Comparison of ENCODE assay signal across 1 fruit fly cellular context in genomic region chrX:18515205-18515921, dm6.
TF ChIP-seq lines count a peak whose summit lies in the region.

Bx (plus strand) TSS chrX:18515428.
HisRS (plus strand) TSS chrX:18515428.

TF ChIP-seq in whole organism, embryonic, 481 proteins besides CTCF, POLR2A, EP300 and RAD21 (continued from another document):
- no peak for TF ChIP-seq vnd (GFP tag; IDR thresholded peaks at IDR 0.05; lab: Robert Waterston, UW; ENCODE audit: partially characterized antibody)
- peak; percentile 51 for TF ChIP-seq CG33213 (GFP tag; optimal IDR thresholded peaks at IDR 0.05; lab: Kevin White, UChicago)
- TF ChIP-seq ham (GFP tag; IDR thresholded peaks at IDR 0.05; lab: Robert Waterston, UW), result no peak
- TF ChIP-seq fd64A (GFP tag; optimal IDR thresholded peaks at IDR 0.05; lab: Kevin White, UChicago), result no peak
- TF ChIP-seq CG13287 (GFP tag; IDR thresholded peaks at IDR 0.05; lab: Robert Waterston, UW; ENCODE audit: partially characterized antibody), result peak; percentile 36; the same call in 1 of the 2 replicates
- TF ChIP-seq HLH54F (GFP tag; optimal IDR thresholded peaks at IDR 0.05; lab: Kevin White, UChicago), result no peak
- TF ChIP-seq caup (GFP tag; optimal IDR thresholded peaks at IDR 0.05; lab: Kevin White, UChicago; ENCODE audit: severe bottlenecking), result peak; percentile 10
- TF ChIP-seq row (GFP tag; IDR thresholded peaks at IDR 0.05; lab: Robert Waterston, UW), result 0 out of 3 replicates have a peak, but pooled peaks have one; percentile 23
- peak; percentile 73 for TF ChIP-seq Lhr (GFP tag; optimal IDR thresholded peaks at IDR 0.05; lab: Kevin White, UChicago)
- peak; percentile 38 for TF ChIP-seq ftz-f1 (GFP tag; optimal IDR thresholded peaks at IDR 0.05; lab: Kevin White, UChicago)
- TF ChIP-seq CG6689 (GFP tag; IDR thresholded peaks at IDR 0.05; lab: Robert Waterston, UW), result no peak
- TF ChIP-seq Atf-2 (GFP tag; optimal IDR thresholded peaks at IDR 0.05; lab: Kevin White, UChicago), result no peak
- TF ChIP-seq C15 (GFP tag; IDR thresholded peaks at IDR 0.05; lab: Robert Waterston, UW), result no peak
- no peak for TF ChIP-seq tll (GFP tag; optimal IDR thresholded peaks at IDR 0.05; lab: Kevin White, UChicago)
- peak; percentile 6 for TF ChIP-seq pfk (GFP tag; optimal IDR thresholded peaks at IDR 0.05; lab: Kevin White, UChicago)
- TF ChIP-seq Sox102F (GFP tag; optimal IDR thresholded peaks at IDR 0.05; lab: Kevin White, UChicago), result no peak
- TF ChIP-seq CG2199 (GFP tag; IDR thresholded peaks at IDR 0.05; lab: Robert Waterston, UW), result peak; percentile 38; the same call in 1 of the 3 replicates
- TF ChIP-seq zen2 (GFP tag; IDR thresholded peaks at IDR 0.05; lab: Robert Waterston, UW; ENCODE audit: partially characterized antibody), result no peak
- TF ChIP-seq CG14860 (GFP tag; IDR thresholded peaks at IDR 0.05; lab: Robert Waterston, UW; ENCODE audit: partially characterized antibody), result no peak
- no peak for TF ChIP-seq CG10462 (GFP tag; optimal IDR thresholded peaks at IDR 0.05; lab: Kevin White, UChicago)
- peak; percentile 49 for TF ChIP-seq E2f2 (GFP tag; IDR thresholded peaks at IDR 0.05; lab: Robert Waterston, UW)
- no peak for TF ChIP-seq Hr78 (GFP tag; optimal IDR thresholded peaks at IDR 0.05; lab: Kevin White, UChicago)
- peak; percentile 27 for TF ChIP-seq CG12769 (tag; optimal IDR thresholded peaks at IDR 0.05; lab: Kevin White, UChicago)
- no peak for TF ChIP-seq org-1 (GFP tag; optimal IDR thresholded peaks at IDR 0.05; lab: Kevin White, UChicago)
- no peak for TF ChIP-seq CG18619 (GFP tag; optimal IDR thresholded peaks at IDR 0.05; lab: Kevin White, UChicago)
- TF ChIP-seq Usf (GFP tag; optimal IDR thresholded peaks at IDR 0.05; lab: Kevin White, UChicago), result no peak
- no peak for TF ChIP-seq her (GFP tag; optimal IDR thresholded peaks at IDR 0.05; lab: Kevin White, UChicago)
- TF ChIP-seq CG4282 (GFP tag; optimal IDR thresholded peaks at IDR 0.05; lab: Kevin White, UChicago), result no peak
- no peak for TF ChIP-seq CG12104 (GFP tag; optimal IDR thresholded peaks at IDR 0.05; lab: Kevin White, UChicago)
- no peak for TF ChIP-seq hth (optimal IDR thresholded peaks at IDR 0.05; lab: Kevin White, UChicago)
- no peak for TF ChIP-seq Sox100B (GFP tag; optimal IDR thresholded peaks at IDR 0.05; lab: Kevin White, UChicago)
- no peak for TF ChIP-seq mld (GFP tag; IDR thresholded peaks at IDR 0.05; lab: Robert Waterston, UW; ENCODE audit: partially characterized antibody)
- no peak for TF ChIP-seq nom (GFP tag; optimal IDR thresholded peaks at IDR 0.05; lab: Kevin White, UChicago)
- no peak for TF ChIP-seq bigmax (GFP tag; optimal IDR thresholded peaks at IDR 0.05; lab: Kevin White, UChicago)
- no peak for TF ChIP-seq CG17802 (tag; optimal IDR thresholded peaks at IDR 0.05; lab: Kevin White, UChicago)
- TF ChIP-seq Oli (tag; optimal IDR thresholded peaks at IDR 0.05; lab: Kevin White, UChicago), result no peak
- peak; percentile 67 for TF ChIP-seq sens (GFP tag; lab: Kevin White, UChicago)
- TF ChIP-seq CG32767 (GFP tag; IDR thresholded peaks at IDR 0.05; lab: Robert Waterston, UW), result no peak
- TF ChIP-seq shn (GFP tag; optimal IDR thresholded peaks at IDR 0.05; lab: Kevin White, UChicago), result no peak
- TF ChIP-seq D (optimal IDR thresholded peaks at IDR 0.05; lab: Kevin White, UChicago), result peak; percentile 74
- no peak for TF ChIP-seq D (GFP tag; optimal IDR thresholded peaks at IDR 0.05; lab: Kevin White, UChicago)
- TF ChIP-seq CG2116 (GFP tag; optimal IDR thresholded peaks at IDR 0.05; lab: Kevin White, UChicago), result peak; percentile 25
- no peak for TF ChIP-seq abd-A (tag; optimal IDR thresholded peaks at IDR 0.05; lab: Kevin White, UChicago)
- no peak for TF ChIP-seq CG4707 (GFP tag; optimal IDR thresholded peaks at IDR 0.05; lab: Kevin White, UChicago)
- no peak for TF ChIP-seq CG18262 (tag; optimal IDR thresholded peaks at IDR 0.05; lab: Kevin White, UChicago)
- TF ChIP-seq Xbp1 (GFP tag; optimal IDR thresholded peaks at IDR 0.05; lab: Kevin White, UChicago), result no peak
- no peak for TF ChIP-seq Doc3 (GFP tag; IDR thresholded peaks at IDR 0.05; lab: Robert Waterston, UW; ENCODE audit: partially characterized antibody)
- no peak for TF ChIP-seq CG2202 (tag; optimal IDR thresholded peaks at IDR 0.05; lab: Kevin White, UChicago)
- no peak for TF ChIP-seq CG4730 (GFP tag; IDR thresholded peaks at IDR 0.05; lab: Robert Waterston, UW)
- TF ChIP-seq lilli (GFP tag; optimal IDR thresholded peaks at IDR 0.05; lab: Kevin White, UChicago), result no peak
- no peak for TF ChIP-seq CG10565 (GFP tag; optimal IDR thresholded peaks at IDR 0.05; lab: Kevin White, UChicago)
- peak; percentile 9 for TF ChIP-seq trem (tag; optimal IDR thresholded peaks at IDR 0.05; lab: Kevin White, UChicago)
- no peak for TF ChIP-seq yki (optimal IDR thresholded peaks at IDR 0.05; lab: Kevin White, UChicago)
- no peak for TF ChIP-seq CG5245 (GFP tag; optimal IDR thresholded peaks at IDR 0.05; lab: Kevin White, UChicago)
- TF ChIP-seq crol (GFP tag; IDR thresholded peaks at IDR 0.05; lab: Robert Waterston, UW), result peak; percentile 82
- TF ChIP-seq lov (optimal IDR thresholded peaks at IDR 0.05; lab: Kevin White, UChicago), result no peak
- no peak for TF ChIP-seq lov (GFP tag; IDR thresholded peaks at IDR 0.05; lab: Robert Waterston, UW)
- peak; percentile 38 for TF ChIP-seq Rfx (GFP tag; IDR thresholded peaks at IDR 0.05; lab: Robert Waterston, UW)
- TF ChIP-seq tin (GFP tag; optimal IDR thresholded peaks at IDR 0.05; lab: Kevin White, UChicago), result no peak
- no peak for TF ChIP-seq ems (GFP tag; optimal IDR thresholded peaks at IDR 0.05; lab: Kevin White, UChicago)
- TF ChIP-seq CG14710 (tag; optimal IDR thresholded peaks at IDR 0.05; lab: Kevin White, UChicago), result peak; percentile 20
- no peak for TF ChIP-seq CG6683 (GFP tag; optimal IDR thresholded peaks at IDR 0.05; lab: Kevin White, UChicago)
- TF ChIP-seq Fer3 (tag; optimal IDR thresholded peaks at IDR 0.05; lab: Kevin White, UChicago), result no peak
- no peak for TF ChIP-seq gem (tag; optimal IDR thresholded peaks at IDR 0.05; lab: Kevin White, UChicago)
- TF ChIP-seq Med (GFP tag; lab: Kevin White, UChicago), result peak; percentile 83
- 0 out of 2 replicates have a peak, but pooled peaks have one; percentile 6 for TF ChIP-seq Ptx1 (GFP tag; IDR thresholded peaks at IDR 0.05; lab: Robert Waterston, UW)
- no peak for TF ChIP-seq CG7372 (GFP tag; IDR thresholded peaks at IDR 0.05; lab: Robert Waterston, UW)
- peak; percentile 48; the same call in 1 of the 2 replicates for TF ChIP-seq amos (GFP tag; IDR thresholded peaks at IDR 0.05; lab: Robert Waterston, UW; ENCODE audit: partially characterized antibody)
- TF ChIP-seq CG5180 (GFP tag; optimal IDR thresholded peaks at IDR 0.05; lab: Kevin White, UChicago), result peak; percentile 62
- peak; percentile 26 for TF ChIP-seq Sry-δ (GFP tag; optimal IDR thresholded peaks at IDR 0.05; lab: Kevin White, UChicago)
- no peak for TF ChIP-seq CG31365 (tag; optimal IDR thresholded peaks at IDR 0.05; lab: Kevin White, UChicago)
- no peak for TF ChIP-seq CG7839 (tag; optimal IDR thresholded peaks at IDR 0.05; lab: Kevin White, UChicago)
- no peak for TF ChIP-seq fd102C (GFP tag; optimal IDR thresholded peaks at IDR 0.05; lab: Kevin White, UChicago)
- TF ChIP-seq lab (GFP tag; optimal IDR thresholded peaks at IDR 0.05; lab: Kevin White, UChicago), result no peak
- no peak for TF ChIP-seq Nf-YC (tag; optimal IDR thresholded peaks at IDR 0.05; lab: Kevin White, UChicago)
- TF ChIP-seq Taf1 (GFP tag; IDR thresholded peaks at IDR 0.05; lab: Robert Waterston, UW), result no peak
- TF ChIP-seq Sin3A (optimal IDR thresholded peaks at IDR 0.05; lab: Kevin White, UChicago), result peak; percentile 37
- TF ChIP-seq CG6765 (GFP tag; optimal IDR thresholded peaks at IDR 0.05; lab: Kevin White, UChicago), result no peak
- no peak for TF ChIP-seq Fer2 (tag; optimal IDR thresholded peaks at IDR 0.05; lab: Kevin White, UChicago)
- peak; percentile 22 for TF ChIP-seq phol (tag; optimal IDR thresholded peaks at IDR 0.05; lab: Kevin White, UChicago)
- no peak for TF ChIP-seq CG3065 (GFP tag; optimal IDR thresholded peaks at IDR 0.05; lab: Kevin White, UChicago)
- peak; percentile 21 for TF ChIP-seq B-H2 (GFP tag; optimal IDR thresholded peaks at IDR 0.05; lab: Kevin White, UChicago)
- TF ChIP-seq MESR4 (GFP tag; optimal IDR thresholded peaks at IDR 0.05; lab: Kevin White, UChicago), result peak; percentile 9
- no peak for TF ChIP-seq CkIIα-i1 (GFP tag; IDR thresholded peaks at IDR 0.05; lab: Robert Waterston, UW)
- no peak for TF ChIP-seq CG11695 (GFP tag; IDR thresholded peaks at IDR 0.05; lab: Robert Waterston, UW)
- no peak for TF ChIP-seq CG8290 (GFP tag; optimal IDR thresholded peaks at IDR 0.05; lab: Kevin White, UChicago)
- peak in 1 of 2 experiments; percentile 61 for TF ChIP-seq CG8290 (tag; optimal IDR thresholded peaks at IDR 0.05; lab: Kevin White, UChicago)
- no peak for TF ChIP-seq CG6272 (GFP tag; IDR thresholded peaks at IDR 0.05; lab: Robert Waterston, UW)
- TF ChIP-seq CG16779 (GFP tag; IDR thresholded peaks at IDR 0.05; lab: Robert Waterston, UW), result no peak
- no peak for TF ChIP-seq CG14965 (GFP tag; optimal IDR thresholded peaks at IDR 0.05; lab: Kevin White, UChicago; ENCODE audit: borderline replicate concordance)
- TF ChIP-seq CG10147 (GFP tag; optimal IDR thresholded peaks at IDR 0.05; lab: Kevin White, UChicago), result no peak
- TF ChIP-seq dmrt11E (tag; optimal IDR thresholded peaks at IDR 0.05; lab: Kevin White, UChicago), result no peak
- peak; percentile 57 for TF ChIP-seq Bgb (GFP tag; IDR thresholded peaks at IDR 0.05; lab: Robert Waterston, UW; ENCODE audit: partially characterized antibody)
- peak; percentile 29 for TF ChIP-seq pros (GFP tag; optimal IDR thresholded peaks at IDR 0.05; lab: Kevin White, UChicago)
- peak; percentile 5 for TF ChIP-seq sug (tag; optimal IDR thresholded peaks at IDR 0.05; lab: Kevin White, UChicago)
- TF ChIP-seq CG1647 (GFP tag; optimal IDR thresholded peaks at IDR 0.05; lab: Kevin White, UChicago), result no peak
- TF ChIP-seq vvl (GFP tag; IDR thresholded peaks at IDR 0.05; lab: Robert Waterston, UW), result peak; percentile 23
- TF ChIP-seq Abd-B (GFP tag; optimal IDR thresholded peaks at IDR 0.05; lab: Kevin White, UChicago), result peak; percentile 19
- no peak for TF ChIP-seq CG17912 (GFP tag; optimal IDR thresholded peaks at IDR 0.05; lab: Kevin White, UChicago)
- TF ChIP-seq Dll (GFP tag; IDR thresholded peaks at IDR 0.05; lab: Robert Waterston, UW; ENCODE audit: partially characterized antibody), result no peak
- TF ChIP-seq CG31441 (GFP tag; IDR thresholded peaks at IDR 0.05; lab: Robert Waterston, UW), result no peak
- TF ChIP-seq stwl (tag; optimal IDR thresholded peaks at IDR 0.05; lab: Kevin White, UChicago), result peak; percentile 41
- TF ChIP-seq CG1024 (GFP tag; IDR thresholded peaks at IDR 0.05; lab: Robert Waterston, UW), result no peak
- no peak for TF ChIP-seq CG8281 (tag; optimal IDR thresholded peaks at IDR 0.05; lab: Kevin White, UChicago)
- peak; percentile 2 for TF ChIP-seq CG13894 (tag; optimal IDR thresholded peaks at IDR 0.05; lab: Kevin White, UChicago)
- TF ChIP-seq Ets65A (GFP tag; lab: Kevin White, UChicago), result no peak
- peak; percentile 24 for TF ChIP-seq Fer1 (GFP tag; optimal IDR thresholded peaks at IDR 0.05; lab: Kevin White, UChicago)
- TF ChIP-seq Nf-YB (GFP tag; optimal IDR thresholded peaks at IDR 0.05; lab: Kevin White, UChicago), result no peak
- peak; percentile 62 for TF ChIP-seq CG3847 (GFP tag; IDR thresholded peaks at IDR 0.05; lab: Robert Waterston, UW)
- TF ChIP-seq CG1603 (tag; optimal IDR thresholded peaks at IDR 0.05; lab: Kevin White, UChicago), result peak; percentile 66
- TF ChIP-seq CG8388 (GFP tag; optimal IDR thresholded peaks at IDR 0.05; lab: Kevin White, UChicago), result no peak
- peak; percentile 14 for TF ChIP-seq Dek (tag; optimal IDR thresholded peaks at IDR 0.05; lab: Kevin White, UChicago)
- TF ChIP-seq al (GFP tag; IDR thresholded peaks at IDR 0.05; lab: Robert Waterston, UW), result peak; percentile 17; the same call in 1 of the 2 replicates
- TF ChIP-seq Dp (GFP tag; optimal IDR thresholded peaks at IDR 0.05; lab: Kevin White, UChicago), result peak; percentile 39
- TF ChIP-seq slou (GFP tag; optimal IDR thresholded peaks at IDR 0.05; lab: Kevin White, UChicago), result no peak
- TF ChIP-seq jumu (GFP tag; optimal IDR thresholded peaks at IDR 0.05; lab: Kevin White, UChicago), result no peak
- TF ChIP-seq ranshi (GFP tag; IDR thresholded peaks at IDR 0.05; lab: Robert Waterston, UW), result no peak
- no peak for TF ChIP-seq kay (GFP tag; optimal IDR thresholded peaks at IDR 0.05; lab: Kevin White, UChicago)
- TF ChIP-seq Asciz (GFP tag; optimal IDR thresholded peaks at IDR 0.05; lab: Kevin White, UChicago), result no peak
- TF ChIP-seq Neu2 (GFP tag; optimal IDR thresholded peaks at IDR 0.05; lab: Kevin White, UChicago; ENCODE audit: borderline replicate concordance), result no peak
- TF ChIP-seq zfh1 (GFP tag; IDR thresholded peaks at IDR 0.05; lab: Robert Waterston, UW), result no peak
- no peak for TF ChIP-seq CG11456 (GFP tag; IDR thresholded peaks at IDR 0.05; lab: Robert Waterston, UW)
- TF ChIP-seq HmgZ (tag; optimal IDR thresholded peaks at IDR 0.05; lab: Kevin White, UChicago), result peak; percentile 50
- TF ChIP-seq CoRest (tag; optimal IDR thresholded peaks at IDR 0.05; lab: Kevin White, UChicago), result peak; percentile 16
- no peak for TF ChIP-seq kah (GFP tag; optimal IDR thresholded peaks at IDR 0.05; lab: Kevin White, UChicago)
- no peak for TF ChIP-seq Lpt (GFP tag; optimal IDR thresholded peaks at IDR 0.05; lab: Kevin White, UChicago)
- TF ChIP-seq CG17568 (GFP tag; optimal IDR thresholded peaks at IDR 0.05; lab: Kevin White, UChicago), result no peak
- TF ChIP-seq Lim3 (GFP tag; IDR thresholded peaks at IDR 0.05; lab: Robert Waterston, UW), result no peak
- TF ChIP-seq Hmr (GFP tag; optimal IDR thresholded peaks at IDR 0.05; lab: Kevin White, UChicago), result peak; percentile 38
- peak; percentile 37 for TF ChIP-seq gro (GFP tag; optimal IDR thresholded peaks at IDR 0.05; lab: Kevin White, UChicago)
- peak; percentile 80 for TF ChIP-seq MBD-R2 (GFP tag; IDR thresholded peaks at IDR 0.05; lab: Robert Waterston, UW)
TF ChIP-seq in whole organism, embryonic: peak in this region for 82.
